Fruit fly (Drosophila melanogaster) whole organism, embryonic: ENCODE measurements around the gene Prx1.

ENCODE experiments used
- Asciz ChIP-seq: fragments of 200-800 bp; sonication (Bioruptor generic); optimal IDR thresholded peaks from 2 replicates; lab custom pipeline; 2017; ENCODE audit warnings: missing biosample characterization, mild to moderate bottlenecking, missing genetic modification characterization, missing genetic modification reagents
- B-H2 ChIP-seq: fragments of 200-800 bp; sonication (Bioruptor generic); optimal IDR thresholded peaks from 2 replicates; lab custom pipeline; 2018; ENCODE audit warnings: missing biosample characterization, mild to moderate bottlenecking, missing genetic modification characterization
- Bdp1 ChIP-seq: fragments of 200-800 bp; sonication (Bioruptor generic); optimal IDR thresholded peaks from 3 replicates; lab custom pipeline; 2016; ENCODE audit warnings: missing biosample characterization, missing genetic modification characterization
- C15 ChIP-seq: fragments of 200-800 bp; sonication (Bioruptor generic); IDR thresholded peaks from 3 replicates; pipeline ENCODE4 v1.3.6; 2022; ENCODE audit warnings: missing biosample characterization, missing genetic modification characterization
- CG13894 ChIP-seq: fragments of 200-800 bp; sonication (Bioruptor generic); optimal IDR thresholded peaks from 3 replicates; lab custom pipeline; 2018; ENCODE audit warnings: missing biosample characterization, mild to moderate bottlenecking, missing genetic modification characterization, moderate library complexity
- CG14050 ChIP-seq: fragments of 200-800 bp; sonication (Bioruptor generic); IDR thresholded peaks from 3 replicates; pipeline ENCODE4 v1.3.6; 2022; ENCODE audit warnings: missing biosample characterization, missing genetic modification characterization
- CG14710 ChIP-seq: fragments of 200-800 bp; sonication (Bioruptor generic); optimal IDR thresholded peaks from 3 replicates; lab custom pipeline; 2019; ENCODE audit warnings: missing biosample characterization, mild to moderate bottlenecking, missing genetic modification characterization, moderate library complexity
- CG15073 ChIP-seq: fragments of 200-800 bp; sonication (Bioruptor generic); optimal IDR thresholded peaks from 2 replicates; lab custom pipeline; 2016; ENCODE audit warnings: missing biosample characterization, missing genetic modification characterization
- CG16779 ChIP-seq: fragments of 200-800 bp; sonication (Bioruptor generic); IDR thresholded peaks from 2 replicates; pipeline ENCODE4 v1.3.6; 2022; ENCODE audit warnings: missing biosample characterization, missing genetic modification characterization
- CG17328 ChIP-seq: fragments of 200-800 bp; sonication (Bioruptor generic); IDR thresholded peaks from 2 replicates; pipeline ENCODE4 v1.3.6; 2022; ENCODE audit warnings: missing biosample characterization, missing genetic modification characterization
- CG17829 ChIP-seq: fragments of 200-800 bp; optimal IDR thresholded peaks from 2 replicates; lab custom pipeline; 2019; ENCODE audit warnings: missing biosample characterization, mild to moderate bottlenecking, missing genetic modification characterization, moderate library complexity
- CG31441 ChIP-seq: fragments of 200-800 bp; sonication (Bioruptor generic); IDR thresholded peaks from 2 replicates; pipeline ENCODE4 v1.3.6; 2022; ENCODE audit warnings: missing biosample characterization, missing genetic modification characterization
- CG32532 ChIP-seq: fragments of 200-800 bp; sonication (Bioruptor generic); IDR thresholded peaks from 2 replicates; pipeline ENCODE4 v1.3.6; 2022; ENCODE audit warnings: missing biosample characterization, missing genetic modification characterization
- CG32767 ChIP-seq: fragments of 200-800 bp; sonication (Bioruptor generic); IDR thresholded peaks from 2 replicates; pipeline ENCODE4 v1.3.6; 2022; ENCODE audit warnings: missing biosample characterization, missing genetic modification characterization
- CG33557 ChIP-seq: fragments of 200-800 bp; sonication (Bioruptor generic); optimal IDR thresholded peaks from 2 replicates; lab custom pipeline; 2019; ENCODE audit warnings: missing biosample characterization, mild to moderate bottlenecking, missing genetic modification characterization, moderate library complexity
- CG34422 ChIP-seq: fragments of 200-800 bp; sonication (Bioruptor generic); IDR thresholded peaks from 3 replicates; pipeline ENCODE4 v1.3.6; 2022; ENCODE audit warnings: missing biosample characterization, missing genetic modification characterization
- CG6654 ChIP-seq: fragments of 200-800 bp; sonication (Bioruptor generic); optimal IDR thresholded peaks from 2 replicates; lab custom pipeline; 2017; ENCODE audit warnings: missing biosample characterization, mild to moderate bottlenecking, missing genetic modification characterization
- CG7556 ChIP-seq: fragments of 200-800 bp; sonication (Bioruptor generic); optimal IDR thresholded peaks from 2 replicates; lab custom pipeline; 2017; ENCODE audit warnings: missing biosample characterization, mild to moderate bottlenecking, missing genetic modification characterization
- CG7786 ChIP-seq: fragments of 200-800 bp; sonication (Bioruptor generic); optimal IDR thresholded peaks from 2 replicates; lab custom pipeline; 2016; ENCODE audit warnings: missing biosample characterization, missing genetic modification characterization
- CG8478 ChIP-seq: fragments of >200 bp; optimal IDR thresholded peaks from 2 replicates; lab custom pipeline; 2018
- CHES-1-like ChIP-seq: fragments of 200-800 bp; sonication (Bioruptor generic); optimal IDR thresholded peaks from 2 replicates; lab custom pipeline; 2016; ENCODE audit warnings: missing biosample characterization, missing genetic modification characterization
- CTCF ChIP-seq: fragments of 200-800 bp; sonication (Bioruptor generic); optimal IDR thresholded peaks from 2 replicates; lab custom pipeline; 2017; ENCODE audit warnings: missing biosample characterization, mild to moderate bottlenecking, missing genetic modification characterization, moderate library complexity
- Doc3 ChIP-seq: fragments of 200-800 bp; sonication (Bioruptor generic); IDR thresholded peaks from 3 replicates; pipeline ENCODE4 v1.3.6; 2022; ENCODE audit warnings: missing biosample characterization, missing genetic modification characterization; ENCODE audit not compliant: partially characterized antibody
- E2f2 ChIP-seq: fragments of 200-800 bp; sonication (Bioruptor generic); IDR thresholded peaks from 2 replicates; pipeline ENCODE4 v1.3.6; 2022; ENCODE audit warnings: missing biosample characterization, missing genetic modification characterization
- ERR ChIP-seq: fragments of 200-800 bp; sonication (Bioruptor generic); optimal IDR thresholded peaks from 2 replicates; lab custom pipeline; 2016; ENCODE audit warnings: missing biosample characterization, missing genetic modification characterization
- Fer1 ChIP-seq: fragments of 200-800 bp; sonication (Bioruptor generic); optimal IDR thresholded peaks from 2 replicates; lab custom pipeline; 2017; ENCODE audit warnings: missing biosample characterization, mild to moderate bottlenecking, missing genetic modification characterization
- Gsc ChIP-seq: fragments of 200-800 bp; sonication (Bioruptor generic); IDR thresholded peaks from 2 replicates; pipeline ENCODE4 v1.3.6; 2022; ENCODE audit warnings: missing biosample characterization, missing genetic modification characterization
- Hmr ChIP-seq: fragments of 200-800 bp; sonication (Bioruptor generic); optimal IDR thresholded peaks from 3 replicates; lab custom pipeline; 2017; ENCODE audit warnings: mild to moderate bottlenecking, missing biosample characterization, missing genetic modification reagents, missing genetic modification characterization
- Hr78 ChIP-seq, 2 experiments: fragments of 200-800 bp in 1 of 2; fragments of >200 bp in 1 of 2; sonication (Bioruptor generic) in 1 of 2; optimal IDR thresholded peaks; 2 replicates each; lab custom pipeline; 2017 to 2019; ENCODE audit warnings: missing biosample characterization in 2 of 2, missing genetic modification characterization in 2 of 2, mild to moderate bottlenecking in 1 of 2, moderate library complexity in 1 of 2
- NK7.1 ChIP-seq: fragments of 200-800 bp; sonication (Bioruptor generic); optimal IDR thresholded peaks from 3 replicates; lab custom pipeline; 2016; ENCODE audit warnings: missing biosample characterization, missing genetic modification characterization
- Sry-δ ChIP-seq: fragments of 200-800 bp; sonication (Bioruptor generic); optimal IDR thresholded peaks from 2 replicates; lab custom pipeline; 2016; ENCODE audit warnings: missing biosample characterization, missing genetic modification characterization
- Stat92E ChIP-seq, 3 experiments: fragments of >200 bp in 2 of 3; fragments of 200-800 bp in 1 of 3; sonication (Bioruptor generic) in 1 of 3; optimal IDR thresholded peaks; 2 replicates each; lab custom pipeline; 2017 to 2019; ENCODE audit warnings: missing biosample characterization in 3 of 3, missing genetic modification characterization in 3 of 3, mild to moderate bottlenecking in 1 of 3, moderate library complexity in 1 of 3
- Trl ChIP-seq, 3 experiments: fragments of >200 bp in 2 of 3; fragments of 200-800 bp in 1 of 3; sonication (Bioruptor generic) in 1 of 3; optimal IDR thresholded peaks; 2 replicates in 1 of 3; 3 replicates in 2 of 3; lab custom pipeline; 2016 to 2017; ENCODE audit warnings: missing biosample characterization in 1 of 3, missing genetic modification characterization in 1 of 3
- bab2 ChIP-seq: fragments of 200-800 bp; sonication (Bioruptor generic); optimal IDR thresholded peaks from 2 replicates; lab custom pipeline; 2016; ENCODE audit warnings: missing biosample characterization, missing genetic modification characterization
- bbx ChIP-seq: fragments of 200-800 bp; sonication (Bioruptor generic); IDR thresholded peaks from 2 replicates; pipeline ENCODE4 v1.3.6; 2022; ENCODE audit warnings: missing biosample characterization, missing genetic modification characterization; ENCODE audit not compliant: partially characterized antibody
- bcd ChIP-seq: fragments of 200-800 bp; sonication (Bioruptor generic); optimal IDR thresholded peaks from 2 replicates; lab custom pipeline; 2017; ENCODE audit warnings: missing biosample characterization, mild to moderate bottlenecking, missing genetic modification characterization
- bigmax ChIP-seq: fragments of 200-800 bp; sonication (Bioruptor generic); optimal IDR thresholded peaks from 2 replicates; lab custom pipeline; 2018; ENCODE audit warnings: missing biosample characterization, mild to moderate bottlenecking, missing genetic modification characterization
- cad ChIP-seq: fragments of >200 bp; optimal IDR thresholded peaks from 2 replicates; lab custom pipeline; 2017; ENCODE audit warnings: missing biosample characterization, missing genetic modification characterization
- cas ChIP-seq: fragments of 200-800 bp; sonication (Bioruptor generic); IDR thresholded peaks from 2 replicates; pipeline ENCODE4 v1.3.6; 2022; ENCODE audit warnings: missing biosample characterization, missing genetic modification characterization
- cato ChIP-seq: fragments of 200-800 bp; sonication (Bioruptor generic); optimal IDR thresholded peaks from 2 replicates; lab custom pipeline; 2016; ENCODE audit warnings: missing biosample characterization, missing genetic modification characterization, borderline replicate concordance
- croc ChIP-seq: fragments of 200-800 bp; sonication (Bioruptor generic); conservative IDR thresholded peaks from 3 replicates; pipeline ENCODE4 v1.3.6; 2022; ENCODE audit warnings: missing biosample characterization, missing genetic modification characterization
- gcm2 ChIP-seq: fragments of 200-800 bp; sonication (Bioruptor generic); optimal IDR thresholded peaks from 2 replicates; lab custom pipeline; 2016; ENCODE audit warnings: missing biosample characterization, missing genetic modification characterization
- h ChIP-seq: fragments of >200 bp; optimal IDR thresholded peaks from 2 replicates; lab custom pipeline; 2017
- insv ChIP-seq, 2 experiments: fragments of 200-800 bp; sonication (Bioruptor generic); optimal IDR thresholded peaks; 3 replicates each; lab custom pipeline; 2016 to 2018; ENCODE audit warnings: missing biosample characterization in 2 of 2, missing genetic modification characterization in 2 of 2
- kni ChIP-seq: fragments of 200-800 bp; sonication (Bioruptor generic); optimal IDR thresholded peaks from 3 replicates; lab custom pipeline; 2017; ENCODE audit warnings: mild to moderate bottlenecking, missing biosample characterization, missing genetic modification reagents, missing genetic modification characterization
- mam ChIP-seq: fragments of 200-800 bp; sonication (Bioruptor generic); optimal IDR thresholded peaks from 3 replicates; lab custom pipeline; 2016; ENCODE audit warnings: missing biosample characterization, missing genetic modification characterization
- nmo ChIP-seq: fragments of 200-800 bp; sonication (Bioruptor generic); optimal IDR thresholded peaks from 2 replicates; lab custom pipeline; 2018; ENCODE audit warnings: missing biosample characterization, mild to moderate bottlenecking, missing genetic modification characterization, moderate library complexity
- pum ChIP-seq: fragments of 200-800 bp; sonication (Bioruptor generic); optimal IDR thresholded peaks from 2 replicates; lab custom pipeline; 2016; ENCODE audit warnings: missing biosample characterization, missing genetic modification characterization
- slou ChIP-seq: fragments of 200-800 bp; sonication (Bioruptor generic); optimal IDR thresholded peaks from 3 replicates; lab custom pipeline; 2016; ENCODE audit warnings: missing biosample characterization, missing genetic modification characterization
- sqz ChIP-seq: fragments of 200-800 bp; sonication (Bioruptor generic); optimal IDR thresholded peaks from 3 replicates; lab custom pipeline; 2018; ENCODE audit warnings: missing biosample characterization, mild to moderate bottlenecking, missing genetic modification characterization
- tna ChIP-seq: fragments of 200-800 bp; sonication (Bioruptor generic); IDR thresholded peaks from 2 replicates; pipeline ENCODE4 v1.3.6; 2022; ENCODE audit warnings: missing biosample characterization, missing genetic modification characterization; ENCODE audit not compliant: partially characterized antibody
- usp ChIP-seq: fragments of >200 bp; optimal IDR thresholded peaks from 2 replicates; lab custom pipeline; 2017; ENCODE audit warnings: missing biosample characterization, missing genetic modification characterization

The Prx1 gene

DNA sequence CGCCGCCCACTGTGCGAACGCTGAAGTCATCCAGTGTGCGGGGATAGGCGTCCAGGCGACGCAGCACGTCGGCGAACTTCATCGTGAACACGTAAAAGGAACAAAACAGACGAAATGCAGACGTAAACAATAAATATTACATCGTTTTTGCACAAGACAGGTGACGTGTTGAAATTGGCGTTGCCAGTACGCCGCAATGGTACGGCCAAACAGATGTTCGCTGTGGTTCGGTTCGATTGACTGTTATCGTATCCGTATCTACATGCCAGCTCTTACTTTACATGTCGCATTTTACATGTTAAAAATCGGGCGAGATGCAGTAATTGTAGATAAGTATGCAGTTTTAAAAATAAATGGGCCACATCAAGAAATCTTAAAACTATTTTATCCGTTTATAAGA, 44.2 kb upstream of the Prx1 start, which contains the start of gene CG7011 (continued):
- TF ChIP-seq Asciz (GFP tag; lab: Kevin White, UChicago) (no peak), E2f2 (GFP tag; lab: Robert Waterston, UW) (peak; percentile 29; the same call in 1 of the 2 replicates), nmo (GFP tag; lab: Kevin White, UChicago) (no peak), cad (GFP tag; lab: Kevin White, UChicago) (no peak), Sry-δ (peak; percentile 43), CG8478 (lab: Kevin White, UChicago) (no peak), insv (GFP tag; optimal IDR thresholded peaks at IDR 0.05; lab: Kevin White, UChicago) (no peak), bigmax (GFP tag; lab: Kevin White, UChicago) (no peak), B-H2 (GFP tag; lab: Kevin White, UChicago) (no peak), bcd (GFP tag; lab: Kevin White, UChicago) (no peak), bbx (GFP tag; lab: Robert Waterston, UW) (peak; percentile 78), CG13894 (no peak), Hmr (GFP tag; lab: Kevin White, UChicago) (no peak), CTCF (GFP tag; lab: Kevin White, UChicago) (peak; percentile 79), tna (GFP tag; lab: Robert Waterston, UW) (peak; percentile 49; the same call in 1 of the 2 replicates), CG16779 (GFP tag; lab: Robert Waterston, UW) (no peak), gcm2 (no peak), C15 (GFP tag; lab: Robert Waterston, UW) (no peak), CG14710 (peak; percentile 13), CG32532 (GFP tag; lab: Robert Waterston, UW) (no peak), Gsc (no peak), mam (GFP tag; lab: Kevin White, UChicago) (peak; percentile 8), CG33557 (no peak), sqz (no peak), kni (no peak), NK7.1 (GFP tag; lab: Kevin White, UChicago) (no peak), CHES-1-like (peak; percentile 35), pum (GFP tag; lab: Kevin White, UChicago) (no peak), h (no peak), usp (GFP tag; lab: Kevin White, UChicago) (no peak), Hr78 (GFP tag; optimal IDR thresholded peaks at IDR 0.05; lab: Kevin White, UChicago) (no peak), bab2 (GFP tag; lab: Kevin White, UChicago) (no peak), croc (GFP tag; lab: Robert Waterston, UW) (no peak), CG15073 (GFP tag; lab: Kevin White, UChicago) (no peak), cas (GFP tag; lab: Robert Waterston, UW) (no peak), CG17328 (GFP tag; lab: Robert Waterston, UW) (no peak), CG34422 (GFP tag; lab: Robert Waterston, UW) (peak; percentile 69; the same call in 1 of the 3 replicates), CG17829 (tag; lab: Kevin White, UChicago) (no peak), CG32767 (GFP tag; lab: Robert Waterston, UW) (no peak), ERR (GFP tag; lab: Kevin White, UChicago) (no peak), CG14050 (GFP tag; lab: Robert Waterston, UW) (peak; percentile 34; the same call in 1 of the 3 replicates), cato (GFP tag; lab: Kevin White, UChicago) (no peak), slou (GFP tag; lab: Kevin White, UChicago) (no peak), CG7556 (GFP tag; lab: Kevin White, UChicago) (no peak), Fer1 (GFP tag; lab: Kevin White, UChicago) (no peak), CG31441 (GFP tag; lab: Robert Waterston, UW) (no peak), Stat92E (GFP tag; optimal IDR thresholded peaks at IDR 0.05; lab: Kevin White, UChicago) (no peak), Bdp1 (GFP tag; lab: Kevin White, UChicago) (no peak), CG6654 (GFP tag; lab: Kevin White, UChicago) (no peak), Trl (optimal IDR thresholded peaks at IDR 0.05; lab: Kevin White, UChicago) (no peak), Trl (GFP tag; optimal IDR thresholded peaks at IDR 0.05; lab: Kevin White, UChicago) (no peak), Doc3 (0 out of 3 replicates have a peak, but pooled peaks have one; percentile 40), CG7786 (GFP tag; lab: Kevin White, UChicago) (no peak)
